Fruit fly (Drosophila melanogaster): ENCODE data around the gene CG14210.

Gene CG14210

DNA sequence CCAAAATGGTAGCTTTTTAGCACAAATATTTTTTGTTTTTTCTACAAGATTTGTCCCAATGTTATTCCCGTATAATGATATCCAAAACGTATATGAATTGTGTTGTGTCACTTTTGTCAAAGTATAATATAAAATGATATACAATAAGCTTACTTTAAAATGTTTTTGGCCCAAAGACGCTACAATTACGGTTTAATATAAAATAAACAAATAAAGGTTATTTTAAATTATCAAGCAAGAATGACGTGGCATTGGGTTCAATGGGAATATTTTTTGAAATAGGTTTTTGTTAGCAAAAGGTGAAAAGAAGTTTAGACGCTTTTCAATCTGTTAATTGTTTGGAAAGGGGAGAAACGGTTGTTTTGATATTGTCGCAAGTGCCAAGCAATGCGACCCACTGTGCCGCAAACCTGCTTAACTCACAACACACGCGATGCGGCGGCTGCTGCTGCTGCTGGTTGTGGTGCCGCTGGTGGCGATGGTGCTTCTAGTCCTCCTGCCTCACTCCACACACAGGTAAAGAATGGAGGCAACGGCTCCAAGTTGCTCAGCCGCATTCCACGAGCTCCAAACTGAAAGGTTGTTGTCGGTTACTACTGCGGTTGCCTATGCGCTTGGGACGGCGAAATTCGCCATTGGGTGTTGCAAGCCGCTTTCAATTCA, 47.3 kb downstream of the CG14210 start (continued):
- TF ChIP-seq fd64A (GFP tag; optimal IDR thresholded peaks at IDR 0.05) (no peak), CG7987 (GFP tag; optimal IDR thresholded peaks at IDR 0.05) (no peak), HLH4C (GFP tag; IDR thresholded peaks at IDR 0.05; ENCODE audit: partially characterized antibody) (no peak), nau (GFP tag; optimal IDR thresholded peaks at IDR 0.05) (no peak), PHDP (tag; optimal IDR thresholded peaks at IDR 0.05) (peak; percentile 46), ato (GFP tag; IDR thresholded peaks at IDR 0.05; ENCODE audit: partially characterized antibody) (no peak), pita (GFP tag; optimal IDR thresholded peaks at IDR 0.05) (no peak), CG3838 (GFP tag; optimal IDR thresholded peaks at IDR 0.05) (no peak), Hr78 (GFP tag; optimal IDR thresholded peaks at IDR 0.05) (no peak), CG4707 (GFP tag; optimal IDR thresholded peaks at IDR 0.05) (peak; percentile 44), Hr39 (optimal IDR thresholded peaks at IDR 0.05) (no peak), Atf3 (GFP tag; optimal IDR thresholded peaks at IDR 0.05) (no peak), CG15269 (tag; optimal IDR thresholded peaks at IDR 0.05) (peak; percentile 64), CG33557 (GFP tag; optimal IDR thresholded peaks at IDR 0.05) (peak; percentile 57), Adf1 (GFP tag; IDR thresholded peaks at IDR 0.05) (no peak), CG18011 (GFP tag; optimal IDR thresholded peaks at IDR 0.05) (no peak), gce (GFP tag; IDR thresholded peaks at IDR 0.05) (no peak), shn (GFP tag; optimal IDR thresholded peaks at IDR 0.05) (no peak), CG6683 (GFP tag; optimal IDR thresholded peaks at IDR 0.05) (no peak), CG10431 (GFP tag; optimal IDR thresholded peaks at IDR 0.05) (no peak), Ada2b (GFP tag; IDR thresholded peaks at IDR 0.05) (no peak), z (GFP tag; IDR thresholded peaks at IDR 0.05) (no peak), tx (GFP tag; optimal IDR thresholded peaks at IDR 0.05) (no peak), CG8478 (optimal IDR thresholded peaks at IDR 0.05) (no peak), CG2678 (tag; optimal IDR thresholded peaks at IDR 0.05) (peak; percentile 76), CG16815 (GFP tag; optimal IDR thresholded peaks at IDR 0.05) (peak; percentile 61), CG10462 (GFP tag; optimal IDR thresholded peaks at IDR 0.05) (no peak), CkIIα-i1 (GFP tag; IDR thresholded peaks at IDR 0.05) (no peak), lola (GFP tag; optimal IDR thresholded peaks at IDR 0.05) (peak in 1 of 3 experiments; percentile 65), CG3847 (GFP tag; IDR thresholded peaks at IDR 0.05) (no peak), insv (GFP tag; optimal IDR thresholded peaks at IDR 0.05) (no peak), Sox102F (GFP tag; optimal IDR thresholded peaks at IDR 0.05) (no peak), CG11093 (GFP tag; IDR thresholded peaks at IDR 0.05) (no peak), jing (GFP tag; optimal IDR thresholded peaks at IDR 0.05) (no peak)

DNA sequence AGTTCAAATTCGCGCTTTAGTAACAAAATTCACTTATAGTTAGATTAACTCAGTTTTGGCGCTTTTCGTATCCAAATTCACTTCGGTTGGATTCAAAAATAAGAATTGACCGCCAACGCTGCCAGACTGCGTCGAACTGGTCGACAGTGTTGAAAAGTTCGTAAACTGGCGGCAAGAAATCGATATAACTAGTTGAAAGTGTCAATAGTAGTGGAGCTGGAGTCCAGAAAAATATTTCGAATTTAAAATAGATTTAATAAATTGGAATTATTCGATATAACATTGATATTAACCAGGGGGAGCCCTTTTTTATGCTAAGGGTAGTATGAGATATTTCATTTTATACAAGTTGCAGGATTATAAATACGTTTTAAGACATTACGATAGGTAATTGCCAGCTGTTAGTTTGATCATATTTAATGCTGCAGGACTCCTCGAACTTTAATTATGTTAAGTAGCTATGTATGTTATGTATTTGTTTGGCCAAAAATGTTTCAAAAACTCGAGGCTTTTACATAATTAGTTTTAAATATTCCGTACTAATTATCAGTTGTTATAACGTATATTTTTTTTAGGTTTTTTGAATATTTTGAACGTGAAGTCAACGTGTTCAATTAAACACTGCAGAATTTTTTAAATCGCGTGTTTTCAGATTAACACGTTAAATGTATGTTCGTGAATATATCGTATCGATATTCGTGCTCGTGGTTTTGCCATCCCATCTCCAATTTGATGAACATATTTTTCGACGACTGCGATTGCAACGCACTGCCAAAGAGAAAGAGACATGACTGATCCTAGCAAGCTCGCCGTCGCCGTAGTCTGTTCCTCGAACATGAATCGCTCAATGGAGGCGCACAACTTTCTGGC, 48.1 kb downstream of the CG14210 start, which contains the start of the genes CG14223 and Ssu72:
TSS of gene CG14223 (minus strand) at position 113 of the 870 bp plus-strand sequence.
TSS of gene Ssu72 (plus strand) at position 703 of the 870 bp plus-strand sequence.
- no peak for TF ChIP-seq z (GFP tag; IDR thresholded peaks at IDR 0.05)
- no peak for TF ChIP-seq Ptx1 (GFP tag; IDR thresholded peaks at IDR 0.05)
- TF ChIP-seq Dek (tag; optimal IDR thresholded peaks at IDR 0.05): no peak
- no peak for TF ChIP-seq CG8388 (GFP tag; optimal IDR thresholded peaks at IDR 0.05)
- no peak for TF ChIP-seq dati (GFP tag; IDR thresholded peaks at IDR 0.05)
- no peak for TF ChIP-seq CG6813 (GFP tag; optimal IDR thresholded peaks at IDR 0.05)
- peak; percentile 40 for TF ChIP-seq CG2116 (GFP tag; optimal IDR thresholded peaks at IDR 0.05)
- no peak for TF ChIP-seq CG12299 (tag; optimal IDR thresholded peaks at IDR 0.05)
- no peak for TF ChIP-seq CG6254 (GFP tag; optimal IDR thresholded peaks at IDR 0.05)
- TF ChIP-seq YL-1 (GFP tag; optimal IDR thresholded peaks at IDR 0.05): peak; percentile 21
- TF ChIP-seq CG2889 (GFP tag; IDR thresholded peaks at IDR 0.05): no peak
- TF ChIP-seq Nf-YA (GFP tag; IDR thresholded peaks at IDR 0.05): no peak
- TF ChIP-seq Bgb (GFP tag; IDR thresholded peaks at IDR 0.05; ENCODE audit: partially characterized antibody): peak; percentile 81
- TF ChIP-seq CG7745 (tag; optimal IDR thresholded peaks at IDR 0.05): no peak
- TF ChIP-seq CG4404 (GFP tag; IDR thresholded peaks at IDR 0.05): no peak
- TF ChIP-seq lmd (GFP tag; IDR thresholded peaks at IDR 0.05): no peak
- TF ChIP-seq CG12744 (GFP tag; optimal IDR thresholded peaks at IDR 0.05): no peak

All from whole organism, embryonic.